Worm (Caenorhabditis elegans): Measurements from ENCODE around the gene R05G9.1.

DNA sequence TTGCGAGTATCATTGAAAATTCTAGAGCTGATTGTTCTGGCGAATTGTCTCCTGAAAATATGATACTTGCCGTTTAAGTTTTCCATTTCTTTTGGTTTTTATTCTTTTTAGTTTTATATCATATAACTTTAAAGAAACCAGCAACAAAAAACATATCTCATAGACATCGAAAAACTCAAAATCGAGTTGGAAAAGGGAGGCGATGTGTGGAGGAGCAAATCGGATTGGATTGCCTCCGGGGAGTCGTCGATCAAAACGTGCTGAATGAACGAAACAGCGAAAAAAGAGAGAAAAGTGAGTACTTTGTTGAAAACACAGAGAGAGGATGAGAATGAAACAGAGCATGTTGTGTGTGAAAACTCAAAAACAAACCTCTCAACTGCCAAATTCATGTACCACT is 5.8 kb upstream of the R05G9.1 start:
- TF ChIP-seq ztf-29 (GFP tag; IDR thresholded peaks at IDR 0.05) (no peak), med-1 (GFP tag; optimal IDR thresholded peaks at IDR 0.05; ENCODE audit: insufficient read depth) (no peak)

Data from whole organism, midembryonic.